Fruit fly (Drosophila melanogaster): ENCODE measurements around the gene primo-2.

primo-2 gene

DNA sequence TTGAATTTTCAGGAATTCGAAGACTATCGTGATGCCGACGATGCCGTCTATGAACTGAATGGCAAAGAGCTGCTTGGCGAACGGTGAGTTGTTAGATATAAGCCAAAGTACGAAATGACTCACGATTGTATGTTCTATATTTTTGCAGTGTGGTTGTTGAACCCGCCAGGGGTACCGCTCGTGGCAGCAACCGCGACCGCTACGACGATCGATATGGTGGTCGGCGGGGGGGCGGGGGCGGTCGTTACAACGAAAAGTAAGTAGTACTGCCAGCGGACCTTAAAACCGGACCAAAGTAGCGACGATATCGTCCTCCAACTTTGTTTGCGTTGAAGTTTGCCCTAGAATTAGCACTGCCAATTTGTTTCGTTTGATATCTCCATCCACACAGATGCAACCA, 49.5 kb downstream of the primo-2 start:
- TF ChIP-seq brk (GFP tag; optimal IDR thresholded peaks at IDR 0.05) (no peak), Sp1 (GFP tag; optimal IDR thresholded peaks at IDR 0.05) (no peak), Jra (GFP tag; optimal IDR thresholded peaks at IDR 0.05) (no peak), dl (GFP tag; optimal IDR thresholded peaks at IDR 0.05; ENCODE audit: insufficient read depth in 1 of 2, partially characterized antibody in 2 of 2) (no peak), Dif (GFP tag; optimal IDR thresholded peaks at IDR 0.05; ENCODE audit: partially characterized antibody) (no peak), Myc (optimal IDR thresholded peaks at IDR 0.05) (no peak), Mio (GFP tag; optimal IDR thresholded peaks at IDR 0.05) (no peak), h (GFP tag; optimal IDR thresholded peaks at IDR 0.05) (no peak), sage (GFP tag; optimal IDR thresholded peaks at IDR 0.05) (no peak), OdsH (GFP tag; optimal IDR thresholded peaks at IDR 0.05) (no peak), rgr (GFP tag; optimal IDR thresholded peaks at IDR 0.05) (no peak), CG32264 (GFP tag; optimal IDR thresholded peaks at IDR 0.05) (no peak), br (GFP tag; optimal IDR thresholded peaks at IDR 0.05) (no peak), CrebA (GFP tag; optimal IDR thresholded peaks at IDR 0.05; ENCODE audit: borderline replicate concordance) (no peak)

DNA sequence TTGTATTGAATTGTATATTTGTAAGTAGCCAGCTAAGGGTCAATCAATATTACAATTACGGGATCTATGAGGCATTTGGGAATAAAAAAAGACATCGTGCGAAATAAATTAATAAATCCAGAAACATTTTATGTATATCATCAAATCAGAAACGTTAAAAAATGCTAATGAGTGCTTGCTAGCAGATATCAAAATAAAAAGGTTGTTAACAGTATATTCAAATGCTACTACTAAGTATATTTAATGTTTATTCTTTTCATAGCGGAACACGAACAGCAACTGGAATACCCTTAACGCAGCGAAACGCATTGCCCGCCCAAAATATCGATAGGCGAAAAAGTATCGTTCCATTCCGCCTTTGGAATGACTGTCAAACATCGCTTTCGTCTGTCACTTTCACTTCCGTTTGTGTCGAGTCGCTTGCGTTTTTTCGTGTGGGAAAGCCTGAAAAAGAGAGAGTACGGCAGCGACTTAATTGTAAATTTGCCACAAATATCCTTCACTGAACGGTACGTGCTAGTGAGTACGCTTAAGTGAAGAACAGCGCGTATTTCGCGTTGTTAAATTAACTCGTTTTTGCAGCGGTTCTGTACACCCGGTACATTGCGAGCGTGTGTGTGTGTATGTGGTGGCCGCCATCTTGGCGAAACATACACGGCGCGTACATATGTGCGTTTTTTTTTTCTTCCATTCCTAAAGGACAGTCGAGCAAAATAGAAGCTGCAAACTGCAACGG, 50.5 kb downstream of the primo-2 start, which contains the start of gene B52:
TSS of gene B52 (plus strand) at position 388 of the 736 bp plus-strand sequence.
- TF ChIP-seq Rel (GFP tag; optimal IDR thresholded peaks at IDR 0.05) (no peak), Rel (tag; optimal IDR thresholded peaks at IDR 0.05) (peak; percentile 35), psq (GFP tag; optimal IDR thresholded peaks at IDR 0.05) (peak; percentile 30), Hr78 (GFP tag; optimal IDR thresholded peaks at IDR 0.05) (no peak), woc (GFP tag; optimal IDR thresholded peaks at IDR 0.05) (peak; percentile 4), rgr (GFP tag; optimal IDR thresholded peaks at IDR 0.05) (peak; percentile 79), Jra (GFP tag; optimal IDR thresholded peaks at IDR 0.05) (no peak), dsf (GFP tag; optimal IDR thresholded peaks at IDR 0.05; ENCODE audit: borderline replicate concordance) (no peak), CG9705 (GFP tag; optimal IDR thresholded peaks at IDR 0.05) (peak; percentile 56), lola (GFP tag; optimal IDR thresholded peaks at IDR 0.05) (no peak), br (GFP tag; optimal IDR thresholded peaks at IDR 0.05) (peak; percentile 75), Hr83 (GFP tag; optimal IDR thresholded peaks at IDR 0.05; ENCODE audit: poor library complexity, severe bottlenecking) (peak; percentile 75), GATAd (GFP tag; optimal IDR thresholded peaks at IDR 0.05) (no peak), Vsx2 (GFP tag; optimal IDR thresholded peaks at IDR 0.05; ENCODE audit: partially characterized antibody) (peak; percentile 5), Abd-B (GFP tag; optimal IDR thresholded peaks at IDR 0.05) (no peak), Myc (optimal IDR thresholded peaks at IDR 0.05) (peak; percentile 30), CrebA (GFP tag; optimal IDR thresholded peaks at IDR 0.05; ENCODE audit: borderline replicate concordance) (no peak), tai (GFP tag; optimal IDR thresholded peaks at IDR 0.05) (peak; percentile 49), N (GFP tag; optimal IDR thresholded peaks at IDR 0.05) (peak; percentile 25), pan (optimal IDR thresholded peaks at IDR 0.05) (no peak), CG32264 (GFP tag; optimal IDR thresholded peaks at IDR 0.05) (peak; percentile 54), HLH106 (tag; optimal IDR thresholded peaks at IDR 0.05) (peak; percentile 30), dmrt93B (GFP tag; optimal IDR thresholded peaks at IDR 0.05) (peak; percentile 53), Sp1 (GFP tag; optimal IDR thresholded peaks at IDR 0.05) (peak; percentile 83), Dif (GFP tag; optimal IDR thresholded peaks at IDR 0.05; ENCODE audit: partially characterized antibody) (peak; percentile 47), fru (GFP tag; optimal IDR thresholded peaks at IDR 0.05) (peak; percentile 37), Hnf4 (GFP tag; optimal IDR thresholded peaks at IDR 0.05) (peak; percentile 49), OdsH (GFP tag; optimal IDR thresholded peaks at IDR 0.05) (peak; percentile 59), sv (GFP tag; optimal IDR thresholded peaks at IDR 0.05) (peak; percentile 40), h (GFP tag; optimal IDR thresholded peaks at IDR 0.05) (peak; percentile 69), jim (GFP tag; optimal IDR thresholded peaks at IDR 0.05) (no peak), brk (GFP tag; optimal IDR thresholded peaks at IDR 0.05) (no peak), ey (GFP tag; optimal IDR thresholded peaks at IDR 0.05) (peak; percentile 48), Dfd (GFP tag; optimal IDR thresholded peaks at IDR 0.05) (no peak), dl (GFP tag; optimal IDR thresholded peaks at IDR 0.05; ENCODE audit: insufficient read depth in 1 of 2, partially characterized antibody in 2 of 2) (no peak), usp (GFP tag; optimal IDR thresholded peaks at IDR 0.05) (no peak), Mio (GFP tag; optimal IDR thresholded peaks at IDR 0.05) (no peak), sage (GFP tag; optimal IDR thresholded peaks at IDR 0.05) (no peak), foxo (GFP tag; optimal IDR thresholded peaks at IDR 0.05) (peak in 1 of 2 experiments; percentile 35)
